Worm (Caenorhabditis elegans): ENCODE data around the gene asg-2.

The asg-2 gene

DNA sequence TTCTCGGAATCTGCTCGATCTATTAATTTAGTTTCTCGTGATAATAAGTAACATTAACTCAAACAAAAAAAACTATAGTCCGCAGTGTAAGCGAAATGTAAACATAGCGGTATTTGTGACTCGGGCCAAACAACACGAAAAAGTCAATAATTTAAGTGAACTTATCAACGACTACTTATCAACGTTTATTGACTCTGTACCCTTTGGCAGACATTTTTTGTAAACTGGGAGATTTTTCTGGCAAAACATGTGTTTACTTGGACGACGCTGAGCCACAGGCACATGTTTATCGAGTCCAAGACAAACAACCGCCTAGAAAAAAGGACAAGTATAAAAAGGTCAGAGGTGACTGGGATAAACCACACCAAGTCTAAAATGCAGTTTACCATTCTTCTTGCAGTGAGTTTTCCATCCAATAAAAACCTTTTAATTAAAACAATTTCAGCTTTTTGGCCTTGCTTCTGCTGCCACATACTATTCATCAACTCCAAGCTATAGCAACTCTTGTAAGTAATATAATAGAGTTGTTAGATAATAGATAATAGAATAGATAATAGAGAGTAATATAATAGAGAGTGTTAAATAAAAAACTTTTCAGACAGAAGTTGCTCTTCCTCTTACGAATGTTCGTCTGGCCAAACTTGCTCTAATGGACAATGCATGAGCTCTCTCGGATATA is 3.5 kb downstream of the asg-2 start, which contains the start of gene C53B7.3:
C53B7.3 (plus strand) TSS at position 362 of the 679 bp plus-strand sequence.
- TF ChIP-seq efl-3 (GFP tag; optimal IDR thresholded peaks at IDR 0.05) (no peak), skn-1 (tag; optimal IDR thresholded peaks at IDR 0.05) (no peak), nhr-12 (tag; optimal IDR thresholded peaks at IDR 0.05) (no peak), fos-1 (tag; optimal IDR thresholded peaks at IDR 0.05) (no peak), hpl-2 (GFP tag; optimal IDR thresholded peaks at IDR 0.05) (no peak), lir-3 (tag; optimal IDR thresholded peaks at IDR 0.05; ENCODE audit: poor library complexity) (no peak), grh-1 (GFP tag; IDR thresholded peaks at IDR 0.05) (no peak), sox-4 (tag; optimal IDR thresholded peaks at IDR 0.05) (no peak), alr-1 (tag; optimal IDR thresholded peaks at IDR 0.05; ENCODE audit: borderline replicate concordance) (no peak), nhr-20 (tag; optimal IDR thresholded peaks at IDR 0.05) (peak; percentile 13), unc-86 (tag; optimal IDR thresholded peaks at IDR 0.05) (no peak), blmp-1 (tag; optimal IDR thresholded peaks at IDR 0.05) (no peak), tbx-2 (tag; optimal IDR thresholded peaks at IDR 0.05) (peak; percentile 66), nhr-47 (tag; optimal IDR thresholded peaks at IDR 0.05) (no peak), C34B4.2 (tag; optimal IDR thresholded peaks at IDR 0.05) (no peak), nhr-77 (tag; optimal IDR thresholded peaks at IDR 0.05) (peak; percentile 47), dsc-1 (tag; optimal IDR thresholded peaks at IDR 0.05) (no peak), elt-2 (tag; optimal IDR thresholded peaks at IDR 0.05) (no peak), efl-1 (optimal IDR thresholded peaks at IDR 0.05) (no peak), efl-1 (GFP tag; optimal IDR thresholded peaks at IDR 0.05 in 1 of 2) (peak in 1 of 2 experiments; percentile 47), ces-1 (GFP tag; optimal IDR thresholded peaks at IDR 0.05) (no peak), sup-37 (GFP tag; optimal IDR thresholded peaks at IDR 0.05) (no peak), tlp-1 (tag; optimal IDR thresholded peaks at IDR 0.05) (no peak), hlh-17 (GFP tag; optimal IDR thresholded peaks at IDR 0.05; ENCODE audit: borderline replicate concordance) (no peak), snpc-4 (tag; optimal IDR thresholded peaks at IDR 0.05) (no peak)

DNA sequence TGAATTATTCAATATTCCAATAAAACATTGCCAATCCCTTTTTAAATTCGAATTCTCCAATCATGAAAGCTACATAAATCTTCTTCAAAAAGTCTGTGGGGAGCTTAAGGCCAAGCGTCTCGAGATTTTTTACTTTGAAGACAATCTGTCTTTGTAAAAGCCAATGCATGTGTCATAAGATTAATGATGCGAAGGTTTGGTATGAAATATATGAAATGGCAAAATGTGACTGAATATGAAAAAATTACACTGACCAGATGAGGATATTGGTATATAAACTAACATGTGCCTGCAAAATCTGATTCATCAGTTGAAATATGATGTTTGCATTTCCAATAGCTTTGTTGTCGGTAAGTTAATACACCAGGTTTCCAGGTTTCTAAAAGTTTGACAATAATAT is 4.9 kb downstream of the asg-2 start, which contains the start of gene C53B7.2:
C53B7.2 (plus strand) TSS at position 301 of the 400 bp plus-strand sequence.
- TF ChIP-seq lin-14 (GFP tag; optimal IDR thresholded peaks at IDR 0.05) (peak; percentile 5), fkh-10 (GFP tag; optimal IDR thresholded peaks at IDR 0.05) (no peak)

DNA sequence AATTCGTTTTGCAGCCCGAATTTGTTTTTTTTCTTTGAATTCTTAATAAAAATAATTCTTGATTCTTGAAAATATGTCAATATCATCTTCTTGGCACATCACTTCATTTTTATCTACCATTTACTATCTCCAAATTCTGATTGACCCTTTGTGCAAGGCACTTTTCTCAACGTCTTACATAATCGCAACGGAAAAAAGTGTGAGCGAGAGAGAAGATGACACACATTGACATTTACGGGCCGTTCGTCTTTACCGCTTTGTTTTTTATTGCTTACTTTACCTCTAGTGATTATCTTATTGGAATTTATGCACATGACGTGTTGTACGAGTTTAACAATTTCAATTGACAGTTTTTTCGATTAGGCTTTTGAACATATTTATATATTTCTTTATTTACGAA is 7.5 kb downstream of the asg-2 start:
- TF ChIP-seq snpc-4 (tag; optimal IDR thresholded peaks at IDR 0.05), result no peak
- no peak for TF ChIP-seq hpl-2 (GFP tag; optimal IDR thresholded peaks at IDR 0.05)
- no peak for TF ChIP-seq tlp-1 (tag; optimal IDR thresholded peaks at IDR 0.05)
- no peak for TF ChIP-seq fkh-4 (tag; optimal IDR thresholded peaks at IDR 0.05; ENCODE audit: borderline replicate concordance)
- no peak for TF ChIP-seq nhr-28 (tag; optimal IDR thresholded peaks at IDR 0.05)
- TF ChIP-seq Y116A8C.19 (tag; optimal IDR thresholded peaks at IDR 0.05; ENCODE audit: borderline replicate concordance), result no peak
- no peak for TF ChIP-seq unc-86 (tag; optimal IDR thresholded peaks at IDR 0.05)
- no peak for TF ChIP-seq nhr-47 (tag; optimal IDR thresholded peaks at IDR 0.05)
- no peak for TF ChIP-seq elt-3 (tag; optimal IDR thresholded peaks at IDR 0.05)
- no peak for TF ChIP-seq ces-1 (GFP tag; optimal IDR thresholded peaks at IDR 0.05)
- TF ChIP-seq unc-98 (GFP tag; IDR thresholded peaks at IDR 0.05), result no peak
- no peak for TF ChIP-seq rnt-1 (tag; optimal IDR thresholded peaks at IDR 0.05)
- TF ChIP-seq grh-1 (GFP tag; IDR thresholded peaks at IDR 0.05), result no peak
- no peak for TF ChIP-seq fkh-8 (tag; optimal IDR thresholded peaks at IDR 0.05)
- no peak for TF ChIP-seq ztf-4 (tag; optimal IDR thresholded peaks at IDR 0.05)
- no peak for TF ChIP-seq lir-3 (tag; optimal IDR thresholded peaks at IDR 0.05; ENCODE audit: poor library complexity)
- no peak for TF ChIP-seq pag-3 (tag; optimal IDR thresholded peaks at IDR 0.05; ENCODE audit: borderline replicate concordance, insufficient read depth)

DNA sequence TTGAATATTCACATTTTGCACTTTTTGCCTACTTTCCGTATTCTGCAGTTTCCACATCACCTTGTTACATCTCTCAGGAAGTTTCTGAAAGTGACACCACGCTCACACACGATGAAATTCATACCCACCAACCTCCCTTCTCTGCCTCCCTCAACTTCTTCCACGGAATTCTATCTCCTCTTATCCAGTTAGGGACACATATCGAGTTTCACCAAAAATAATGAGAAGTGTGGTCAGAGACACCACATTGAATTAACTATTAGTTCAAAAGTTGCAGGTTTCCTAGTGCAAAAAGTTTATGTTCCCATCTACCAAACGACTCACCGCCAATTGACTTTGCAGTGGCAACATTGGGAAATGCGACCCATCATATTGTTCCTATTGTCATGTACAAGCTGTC is 9.4 kb downstream of the asg-2 start:
- TF ChIP-seq nhr-85 (tag) (peak; percentile 17), fkh-10 (GFP tag; optimal IDR thresholded peaks at IDR 0.05) (no peak), sox-4 (tag; optimal IDR thresholded peaks at IDR 0.05) (no peak)
